Worm (Caenorhabditis elegans): ENCODE data around the gene phf-14.

Gene phf-14

ce11 chrV:17918726-17919125 is 47.5 kb downstream of the phf-14 start, which contains the start of gene C06H5.8:
TSS of gene C06H5.8 (plus strand) at chrV:17919026.
- TF ChIP-seq nhr-237 (tag; optimal IDR thresholded peaks at IDR 0.05) (no peak), lin-11 (tag; optimal IDR thresholded peaks at IDR 0.05) (no peak), ztf-4 (tag; optimal IDR thresholded peaks at IDR 0.05) (no peak), ceh-16 (tag; optimal IDR thresholded peaks at IDR 0.05) (no peak), gmeb-1 (tag; optimal IDR thresholded peaks at IDR 0.05) (no peak), aly-2 (tag; optimal IDR thresholded peaks at IDR 0.05) (no peak), nhr-77 (tag; optimal IDR thresholded peaks at IDR 0.05) (no peak), unc-39 (tag; optimal IDR thresholded peaks at IDR 0.05) (no peak), sma-3 (GFP tag; optimal IDR thresholded peaks at IDR 0.05) (no peak), lin-39 (tag; optimal IDR thresholded peaks at IDR 0.05) (no peak), unc-55 (GFP tag; optimal IDR thresholded peaks at IDR 0.05) (no peak), peb-1 (tag; optimal IDR thresholded peaks at IDR 0.05) (no peak)

DNA sequence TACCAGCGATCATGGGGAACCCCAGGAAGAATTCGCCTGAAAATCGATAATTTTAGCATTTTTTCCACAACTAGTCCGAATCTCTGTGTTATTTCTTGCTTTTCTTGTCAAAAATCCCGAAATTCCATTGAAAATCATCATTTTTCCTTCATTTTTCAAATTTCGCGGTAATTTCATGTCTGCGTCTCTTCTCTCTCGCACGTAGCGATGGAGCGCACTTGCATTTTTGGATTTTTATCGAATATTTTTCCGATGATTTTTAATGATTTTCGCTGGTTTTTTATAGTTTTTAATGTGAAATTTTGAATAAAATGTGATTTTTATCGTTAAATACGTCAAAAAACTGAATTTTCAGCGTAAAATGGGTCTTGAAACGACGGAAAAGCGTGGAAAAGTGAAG is 50.2 kb downstream of the phf-14 start, which contains the start of gene E01B7.2:
TSS of gene E01B7.2 (plus strand) at position 350 of the 400 bp plus-strand sequence.
- TF ChIP-seq dmd-4 (tag; optimal IDR thresholded peaks at IDR 0.05), result no peak
- peak; percentile 39 for TF ChIP-seq R02D3.7 (tag; optimal IDR thresholded peaks at IDR 0.05)
- peak; percentile 67 for TF ChIP-seq ama-1 (optimal IDR thresholded peaks at IDR 0.05)
- peak; percentile 86 for TF ChIP-seq crh-2 (tag; optimal IDR thresholded peaks at IDR 0.05)
- TF ChIP-seq mdl-1 (tag; optimal IDR thresholded peaks at IDR 0.05), result no peak
- peak; percentile 79 for TF ChIP-seq snpc-4 (tag; optimal IDR thresholded peaks at IDR 0.05)
- no peak for TF ChIP-seq nhr-237 (tag; optimal IDR thresholded peaks at IDR 0.05)
- TF ChIP-seq lin-13 (GFP tag; optimal IDR thresholded peaks at IDR 0.05), result peak; percentile 83
- TF ChIP-seq nhr-129 (tag; optimal IDR thresholded peaks at IDR 0.05), result peak; percentile 49
- no peak for TF ChIP-seq aly-2 (tag; optimal IDR thresholded peaks at IDR 0.05)
- peak; percentile 67 for TF ChIP-seq nhr-25 (tag; optimal IDR thresholded peaks at IDR 0.05)
- no peak for TF ChIP-seq ceh-16 (tag; optimal IDR thresholded peaks at IDR 0.05)
- no peak for TF ChIP-seq ztf-4 (tag; optimal IDR thresholded peaks at IDR 0.05)
- TF ChIP-seq lsy-2 (tag; optimal IDR thresholded peaks at IDR 0.05), result peak; percentile 80 to 90
- TF ChIP-seq nhr-11 (tag; optimal IDR thresholded peaks at IDR 0.05), result no peak
- no peak for TF ChIP-seq zag-1 (tag; optimal IDR thresholded peaks at IDR 0.05)
- TF ChIP-seq egl-27 (tag; optimal IDR thresholded peaks at IDR 0.05), result peak; percentile 71
- TF ChIP-seq C34F6.9 (tag; optimal IDR thresholded peaks at IDR 0.05), result peak; percentile 85
- TF ChIP-seq elt-1 (tag; optimal IDR thresholded peaks at IDR 0.05), result no peak
- no peak for TF ChIP-seq mbf-1 (tag; optimal IDR thresholded peaks at IDR 0.05)
- TF ChIP-seq ztf-1 (GFP tag; conservative IDR thresholded peaks at IDR 0.05), result no peak
- TF ChIP-seq ceh-82 (tag; optimal IDR thresholded peaks at IDR 0.05), result peak; percentile 13
- TF ChIP-seq nhr-6 (tag; optimal IDR thresholded peaks at IDR 0.05), result peak; percentile 72
- TF ChIP-seq mab-5 (tag; optimal IDR thresholded peaks at IDR 0.05), result peak; percentile 65
- TF ChIP-seq unc-62 (GFP tag; optimal IDR thresholded peaks at IDR 0.05), result no peak
- TF ChIP-seq unc-39 (tag; optimal IDR thresholded peaks at IDR 0.05), result no peak
- TF ChIP-seq lin-11 (tag; optimal IDR thresholded peaks at IDR 0.05), result peak; percentile 17
- TF ChIP-seq sma-9 (GFP tag; optimal IDR thresholded peaks at IDR 0.05), result peak; percentile 76
- no peak for TF ChIP-seq sma-9 (tag; optimal IDR thresholded peaks at IDR 0.05)
- TF ChIP-seq elt-3 (tag; optimal IDR thresholded peaks at IDR 0.05), result no peak
- no peak for TF ChIP-seq nhr-23 (tag; optimal IDR thresholded peaks at IDR 0.05)
- TF ChIP-seq peb-1 (tag; optimal IDR thresholded peaks at IDR 0.05), result no peak
- TF ChIP-seq blmp-1 (tag; optimal IDR thresholded peaks at IDR 0.05; ENCODE audit: insufficient read depth), result peak; percentile 18
- TF ChIP-seq sem-4 (tag; optimal IDR thresholded peaks at IDR 0.05), result peak; percentile 64
- no peak for TF ChIP-seq ZK546.5 (tag; optimal IDR thresholded peaks at IDR 0.05)
- peak; percentile 99 for TF ChIP-seq gmeb-1 (tag; optimal IDR thresholded peaks at IDR 0.05)
- TF ChIP-seq alr-1 (tag; optimal IDR thresholded peaks at IDR 0.05), result no peak
- TF ChIP-seq sma-3 (GFP tag; optimal IDR thresholded peaks at IDR 0.05), result peak; percentile 77
- TF ChIP-seq fos-1 (tag; optimal IDR thresholded peaks at IDR 0.05), result peak; percentile 12
- TF ChIP-seq ztf-11 (tag; optimal IDR thresholded peaks at IDR 0.05), result no peak
- TF ChIP-seq lin-39 (tag; optimal IDR thresholded peaks at IDR 0.05), result no peak
- no peak for TF ChIP-seq nhr-12 (tag; optimal IDR thresholded peaks at IDR 0.05)
- TF ChIP-seq Y55F3AM.14 (GFP tag; optimal IDR thresholded peaks at IDR 0.05), result no peak
- TF ChIP-seq unc-55 (GFP tag; optimal IDR thresholded peaks at IDR 0.05), result peak; percentile 89
- TF ChIP-seq skn-1 (tag; optimal IDR thresholded peaks at IDR 0.05), result peak; percentile 21
- peak; percentile 65 for TF ChIP-seq F13H6.1 (tag; optimal IDR thresholded peaks at IDR 0.05)
- TF ChIP-seq nhr-10 (tag; optimal IDR thresholded peaks at IDR 0.05), result no peak
- TF ChIP-seq nhr-77 (tag; optimal IDR thresholded peaks at IDR 0.05), result no peak
- peak; percentile 65 for TF ChIP-seq nhr-21 (tag; optimal IDR thresholded peaks at IDR 0.05)

Data from whole organism, L2 larva.